Worm (Caenorhabditis elegans) whole organism, L3 larva: Measurements from ENCODE around the gene C24D10.2.

ENCODE experiments used
- aly-2 ChIP-seq: fragments of 150-350 bp; optimal IDR thresholded peaks from 2 replicates; lab custom pipeline; 2014; ENCODE audit warnings: missing biosample characterization, missing genetic modification characterization
- ama-1 ChIP-seq: fragments of 150-350 bp; optimal IDR thresholded peaks from 2 replicates; lab custom pipeline; 2018
- elt-1 ChIP-seq: fragments of 150-350 bp; optimal IDR thresholded peaks from 2 replicates; lab custom pipeline; 2014; ENCODE audit warnings: missing biosample characterization, missing genetic modification characterization
- elt-2 ChIP-seq: sonication (generic microtip); optimal IDR thresholded peaks from 2 replicates; lab custom pipeline; 2016; ENCODE audit warnings: missing genetic modification reagents, mild to moderate bottlenecking, missing genetic modification characterization, missing compliant biosample characterization
- jun-1 ChIP-seq: fragments of 150-350 bp; optimal IDR thresholded peaks from 2 replicates; lab custom pipeline; 2014; ENCODE audit warnings: missing biosample characterization, missing genetic modification reagents, missing genetic modification characterization
- nhr-12 ChIP-seq: fragments of 150-350 bp; optimal IDR thresholded peaks from 2 replicates; lab custom pipeline; 2014; ENCODE audit warnings: missing biosample characterization, missing genetic modification characterization
- nhr-28 ChIP-seq: fragments of 150-350 bp; optimal IDR thresholded peaks from 2 replicates; lab custom pipeline; 2014; ENCODE audit warnings: missing biosample characterization, missing genetic modification characterization
- nhr-77 ChIP-seq: fragments of 150-350 bp; optimal IDR thresholded peaks from 2 replicates; lab custom pipeline; 2014; ENCODE audit warnings: missing biosample characterization, missing genetic modification characterization
- pha-4 ChIP-seq: fragments of 150-350 bp; optimal IDR thresholded peaks from 2 replicates; lab custom pipeline; 2014; ENCODE audit warnings: missing biosample characterization, missing genetic modification reagents, missing genetic modification characterization
- snpc-4 ChIP-seq: fragments of 150-350 bp; optimal IDR thresholded peaks from 2 replicates; lab custom pipeline; 2014; ENCODE audit warnings: missing biosample characterization, missing genetic modification characterization
- unc-62 ChIP-seq: fragments of 150-350 bp; sonication (generic microtip); optimal IDR thresholded peaks from 4 replicates; lab custom pipeline; 2014; ENCODE audit warnings: missing biosample characterization, missing genetic modification reagents, missing genetic modification characterization
- zag-1 ChIP-seq: fragments of 150-350 bp; optimal IDR thresholded peaks from 2 replicates; lab custom pipeline; 2014; ENCODE audit warnings: missing biosample characterization, missing genetic modification characterization

DNA sequence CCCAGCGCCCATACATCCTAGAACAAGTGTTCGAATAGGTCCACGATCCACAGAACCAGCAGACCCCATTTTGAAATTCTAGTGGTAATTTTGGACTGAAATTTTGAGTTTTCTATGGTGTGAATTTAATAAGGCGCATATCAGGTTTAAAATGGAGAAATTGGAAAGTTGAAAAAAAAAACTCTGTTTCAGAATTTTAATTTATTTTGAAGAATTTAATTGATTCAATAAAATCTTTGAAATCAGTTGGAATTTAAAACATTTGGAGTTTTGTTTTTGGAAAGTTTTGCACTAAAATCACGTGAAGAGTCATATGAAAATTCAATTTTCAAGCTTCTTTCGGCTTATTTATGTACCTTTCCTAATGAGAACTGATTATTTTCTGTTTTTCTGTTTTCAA is 32.4 kb downstream of the C24D10.2 start, which contains the start of gene gpa-18:
- no peak for TF ChIP-seq zag-1 (tag; lab: Kevin White, UChicago)
- TF ChIP-seq nhr-12 (tag; lab: Kevin White, UChicago) = no peak
- no peak for TF ChIP-seq pha-4 (tag; lab: Kevin White, UChicago)
- no peak for TF ChIP-seq jun-1 (tag; lab: Kevin White, UChicago)
- no peak for TF ChIP-seq unc-62 (GFP tag; lab: Kevin White, UChicago)
- no peak for TF ChIP-seq nhr-28 (tag; lab: Kevin White, UChicago)
- no peak for TF ChIP-seq snpc-4 (tag; lab: Kevin White, UChicago)
- no peak for TF ChIP-seq aly-2 (tag; lab: Kevin White, UChicago)
- no peak for TF ChIP-seq elt-1 (tag; lab: Kevin White, UChicago)
- no peak for TF ChIP-seq nhr-77 (tag; lab: Kevin White, UChicago)
- TF ChIP-seq elt-2 (tag; lab: Kevin White, UChicago) = no peak
- TF ChIP-seq ama-1 (lab: Kevin White, UChicago) = no peak
